Worm (Caenorhabditis elegans) whole organism, young adult: ENCODE results near the gene T01G1.2.

ENCODE experiments used
- B0035.1 ChIP-seq: sonication (generic microtip); optimal IDR thresholded peaks from 2 replicates; lab custom pipeline; 2016; ENCODE audit warnings: missing genetic modification characterization, mild to moderate bottlenecking, missing compliant biosample characterization, missing genotype, missing genetic modification reagents
- C17E4.6 ChIP-seq: fragments of 200-800 bp; sonication (Bioruptor generic); IDR thresholded peaks from 2 replicates; pipeline ENCODE4 v1.3.6; 2022; ENCODE audit warnings: missing genetic modification reagents, missing genetic modification characterization, missing compliant biosample characterization
- D2030.7 ChIP-seq: fragments of 200-800 bp; sonication (Bioruptor generic); IDR thresholded peaks from 2 replicates; pipeline ENCODE4 v1.3.6; 2022; ENCODE audit warnings: missing genetic modification reagents, missing genetic modification characterization, missing compliant biosample characterization
- F39B2.1 ChIP-seq: fragments of 200-800 bp; sonication (Bioruptor generic); IDR thresholded peaks from 2 replicates; pipeline ENCODE4 v1.3.6; 2022; ENCODE audit warnings: missing genetic modification reagents, missing genetic modification characterization, missing compliant biosample characterization
- F49E8.2 ChIP-seq: sonication (generic microtip); optimal IDR thresholded peaks from 3 replicates; lab custom pipeline; 2017; ENCODE audit warnings: missing genetic modification characterization, mild to moderate bottlenecking, missing compliant biosample characterization, antibody characterized with exemption, moderate library complexity; ENCODE audit not compliant: insufficient read depth
- F55B11.4 ChIP-seq: sonication (generic microtip); optimal IDR thresholded peaks from 2 replicates; lab custom pipeline; 2016; ENCODE audit warnings: missing compliant biosample characterization, missing genetic modification characterization, borderline replicate concordance; ENCODE audit not compliant: insufficient read depth
- F57A8.1 ChIP-seq: fragments of 200-800 bp; sonication (Bioruptor generic); optimal IDR thresholded peaks from 2 replicates; lab custom pipeline; 2018; ENCODE audit warnings: mild to moderate bottlenecking, missing genetic modification characterization, moderate library complexity, missing compliant biosample characterization
- T07F8.4 ChIP-seq: sonication (generic microtip); optimal IDR thresholded peaks from 2 replicates; lab custom pipeline; 2016; ENCODE audit warnings: mild to moderate bottlenecking, missing genetic modification characterization, moderate library complexity, missing compliant biosample characterization
- T26A5.8 ChIP-seq: sonication (generic microtip); optimal IDR thresholded peaks from 2 replicates; lab custom pipeline; 2016; ENCODE audit warnings: missing genetic modification characterization, missing compliant biosample characterization
- Y53G8AR.9 ChIP-seq: fragments of 200-800 bp; sonication (Bioruptor generic); conservative IDR thresholded peaks from 2 replicates; pipeline ENCODE4 v1.3.6; 2022; ENCODE audit warnings: missing genetic modification reagents, missing genetic modification characterization, missing compliant biosample characterization
- Y95B8A.8 ChIP-seq: fragments of 200-800 bp; sonication (Bioruptor generic); IDR thresholded peaks from 2 replicates; pipeline ENCODE4 v1.3.6; 2022; ENCODE audit warnings: missing genetic modification reagents, missing genetic modification characterization, missing compliant biosample characterization
- ama-1 ChIP-seq, 3 experiments: fragments of 150-350 bp in 1 of 3; sonication (generic microtip) in 2 of 3; optimal IDR thresholded peaks; 2 replicates each; lab custom pipeline; 2014 to 2018; ENCODE audit warnings: missing biosample characterization in 2 of 3, missing genetic modification characterization in 2 of 3, missing genetic modification reagents in 2 of 3
- atf-7 ChIP-seq: sonication (generic microtip); optimal IDR thresholded peaks from 2 replicates; lab custom pipeline; 2017; ENCODE audit warnings: mild to moderate bottlenecking, missing genetic modification characterization, missing compliant biosample characterization
- attf-6 ChIP-seq: fragments of 200-800 bp; sonication (Bioruptor generic); IDR thresholded peaks from 2 replicates; pipeline ENCODE4 v1.3.6; 2022; ENCODE audit warnings: missing genetic modification reagents, missing genetic modification characterization, missing compliant biosample characterization
- ceh-100 ChIP-seq: fragments of 200-800 bp; sonication (Bioruptor generic); IDR thresholded peaks from 2 replicates; pipeline ENCODE4 v1.3.6; 2022; ENCODE audit warnings: missing genetic modification reagents, missing genetic modification characterization, missing compliant biosample characterization
- ceh-91 ChIP-seq: fragments of 200-800 bp; sonication (Bioruptor generic); IDR thresholded peaks from 2 replicates; pipeline ENCODE4 v1.3.6; 2022; ENCODE audit warnings: missing genetic modification reagents, missing genetic modification characterization, missing compliant biosample characterization
- dox-1 ChIP-seq: fragments of 200-800 bp; sonication (Bioruptor generic); IDR thresholded peaks from 2 replicates; pipeline ENCODE4 v1.3.6; 2022; ENCODE audit warnings: missing genetic modification reagents, missing genetic modification characterization, missing compliant biosample characterization
- dpff-1 ChIP-seq: sonication (generic microtip); optimal IDR thresholded peaks from 2 replicates; lab custom pipeline; 2017; ENCODE audit warnings: mild to moderate bottlenecking, missing genetic modification characterization, missing compliant biosample characterization
- egl-44 ChIP-seq: fragments of 200-800 bp; sonication (Bioruptor generic); IDR thresholded peaks from 2 replicates; pipeline ENCODE4 v1.3.6; 2022; ENCODE audit warnings: missing genetic modification reagents, missing genetic modification characterization, missing compliant biosample characterization
- egrh-3 ChIP-seq: fragments of 200-800 bp; sonication (Bioruptor generic); IDR thresholded peaks from 2 replicates; pipeline ENCODE4 v1.3.6; 2022; ENCODE audit warnings: missing genetic modification reagents, missing genetic modification characterization, missing compliant biosample characterization
- ekl-4 ChIP-seq: fragments of 200-800 bp; sonication (Bioruptor generic); IDR thresholded peaks from 2 replicates; pipeline ENCODE4 v1.3.6; 2022; ENCODE audit warnings: missing genetic modification reagents, missing genetic modification characterization, missing compliant biosample characterization
- hlh-26 ChIP-seq: fragments of 200-800 bp; sonication (Bioruptor generic); conservative IDR thresholded peaks from 2 replicates; pipeline ENCODE4 v1.3.6; 2022; ENCODE audit warnings: missing genetic modification reagents, missing genetic modification characterization, missing compliant biosample characterization
- hrde-1 ChIP-seq: sonication (generic microtip); optimal IDR thresholded peaks from 2 replicates; lab custom pipeline; 2016; ENCODE audit warnings: missing genetic modification characterization, mild to moderate bottlenecking, missing compliant biosample characterization, moderate library complexity, missing genotype, missing genetic modification reagents, borderline replicate concordance
- hsf-1 ChIP-seq: fragments of 200-800 bp; sonication (Bioruptor generic); IDR thresholded peaks from 2 replicates; pipeline ENCODE4 v1.3.6; 2022; ENCODE audit warnings: missing genetic modification reagents, missing genetic modification characterization, missing compliant biosample characterization
- lin-26 ChIP-seq: fragments of 200-800 bp; sonication (Bioruptor generic); IDR thresholded peaks from 2 replicates; pipeline ENCODE4 v1.3.6; 2022; ENCODE audit warnings: missing genetic modification reagents, missing genetic modification characterization, missing compliant biosample characterization
- lin-40 ChIP-seq: sonication (generic microtip); optimal IDR thresholded peaks from 2 replicates; lab custom pipeline; 2016; ENCODE audit warnings: missing genetic modification characterization, mild to moderate bottlenecking, missing compliant biosample characterization, missing genotype, missing genetic modification reagents
- lsl-1 ChIP-seq: fragments of 200-800 bp; sonication (Bioruptor generic); optimal IDR thresholded peaks from 2 replicates; lab custom pipeline; 2018; ENCODE audit warnings: mild to moderate bottlenecking, missing genetic modification characterization, moderate library complexity, missing compliant biosample characterization
- madf-3 ChIP-seq: fragments of 200-800 bp; sonication (Bioruptor generic); IDR thresholded peaks from 2 replicates; pipeline ENCODE4 v1.3.6; 2022; ENCODE audit warnings: missing genetic modification reagents, missing genetic modification characterization, missing compliant biosample characterization
- madf-8 ChIP-seq: fragments of 200-800 bp; sonication (Bioruptor generic); conservative IDR thresholded peaks from 2 replicates; pipeline ENCODE4 v1.3.6; 2022; ENCODE audit warnings: missing genetic modification reagents, missing genetic modification characterization, missing compliant biosample characterization
- mcd-1 ChIP-seq: fragments of 200-800 bp; sonication (Bioruptor generic); IDR thresholded peaks from 2 replicates; pipeline ENCODE4 v1.3.6; 2022; ENCODE audit warnings: missing genetic modification reagents, missing genetic modification characterization, missing compliant biosample characterization
- nfyb-1 ChIP-seq: fragments of 200-800 bp; sonication (Bioruptor generic); IDR thresholded peaks from 2 replicates; pipeline ENCODE4 v1.3.6; 2022; ENCODE audit warnings: missing genetic modification reagents, missing genetic modification characterization, missing compliant biosample characterization
- nhr-120 ChIP-seq: fragments of 200-800 bp; sonication (Bioruptor generic); IDR thresholded peaks from 2 replicates; pipeline ENCODE4 v1.3.6; 2022; ENCODE audit warnings: missing genetic modification characterization, missing compliant biosample characterization
- nhr-179 ChIP-seq: sonication (generic microtip); optimal IDR thresholded peaks from 2 replicates; lab custom pipeline; 2016; ENCODE audit warnings: mild to moderate bottlenecking, missing genetic modification characterization, missing compliant biosample characterization
- nhr-90 ChIP-seq: sonication (generic microtip); optimal IDR thresholded peaks from 2 replicates; lab custom pipeline; 2016; ENCODE audit warnings: missing genotype, mild to moderate bottlenecking, missing genetic modification characterization, missing compliant biosample characterization
- rcor-1 ChIP-seq: fragments of 200-800 bp; sonication (Bioruptor generic); IDR thresholded peaks from 2 replicates; pipeline ENCODE4 v1.3.6; 2022; ENCODE audit warnings: missing genetic modification reagents, missing genetic modification characterization, missing compliant biosample characterization
- snpc-3.4 ChIP-seq: sonication (generic microtip); optimal IDR thresholded peaks from 2 replicates; lab custom pipeline; 2017; ENCODE audit warnings: missing genetic modification characterization, mild to moderate bottlenecking, missing compliant biosample characterization, antibody characterized with exemption, moderate library complexity, missing genotype, missing genetic modification reagents
- snpc-4 ChIP-seq, 5 experiments: fragments of 150-350 bp in 1 of 5; sonication (generic microtip) in 4 of 5; optimal IDR thresholded peaks; 2 replicates each; lab custom pipeline; 2014 to 2018; ENCODE audit warnings: missing genetic modification characterization in 5 of 5, missing biosample characterization in 3 of 5, antibody characterized with exemption in 2 of 5, mild to moderate bottlenecking in 2 of 5, missing compliant biosample characterization in 2 of 5, missing genotype in 2 of 5, moderate library complexity in 2 of 5, missing genetic modification reagents in 1 of 5
- somi-1 ChIP-seq: fragments of 200-800 bp; sonication (Bioruptor generic); optimal IDR thresholded peaks from 2 replicates; lab custom pipeline; 2018; ENCODE audit warnings: mild to moderate bottlenecking, missing genetic modification characterization, missing compliant biosample characterization
- tbp1 ChIP-seq: fragments of 200-800 bp; sonication (Bioruptor generic); optimal IDR thresholded peaks from 2 replicates; lab custom pipeline; 2018; ENCODE audit warnings: mild to moderate bottlenecking, missing genetic modification characterization, missing compliant biosample characterization
- zfh-2 ChIP-seq: fragments of 200-800 bp; sonication (Bioruptor generic); conservative IDR thresholded peaks from 2 replicates; pipeline ENCODE4 v1.3.6; 2022; ENCODE audit warnings: missing genetic modification reagents, missing genetic modification characterization, missing compliant biosample characterization
- ztf-22 ChIP-seq: fragments of 200-800 bp; sonication (Bioruptor generic); optimal IDR thresholded peaks from 2 replicates; lab custom pipeline; 2018; ENCODE audit warnings: mild to moderate bottlenecking, missing genetic modification characterization, moderate library complexity, missing compliant biosample characterization
- ztf-25 ChIP-seq: fragments of 200-800 bp; sonication (Bioruptor generic); IDR thresholded peaks from 2 replicates; pipeline ENCODE4 v1.3.6; 2022; ENCODE audit warnings: missing genetic modification reagents, missing genetic modification characterization, missing compliant biosample characterization
- ztf-6 ChIP-seq: fragments of 200-800 bp; sonication (Bioruptor generic); IDR thresholded peaks from 2 replicates; pipeline ENCODE4 v1.3.6; 2022; ENCODE audit warnings: missing genetic modification reagents, missing genetic modification characterization, missing compliant biosample characterization

The T01G1.2 gene

DNA sequence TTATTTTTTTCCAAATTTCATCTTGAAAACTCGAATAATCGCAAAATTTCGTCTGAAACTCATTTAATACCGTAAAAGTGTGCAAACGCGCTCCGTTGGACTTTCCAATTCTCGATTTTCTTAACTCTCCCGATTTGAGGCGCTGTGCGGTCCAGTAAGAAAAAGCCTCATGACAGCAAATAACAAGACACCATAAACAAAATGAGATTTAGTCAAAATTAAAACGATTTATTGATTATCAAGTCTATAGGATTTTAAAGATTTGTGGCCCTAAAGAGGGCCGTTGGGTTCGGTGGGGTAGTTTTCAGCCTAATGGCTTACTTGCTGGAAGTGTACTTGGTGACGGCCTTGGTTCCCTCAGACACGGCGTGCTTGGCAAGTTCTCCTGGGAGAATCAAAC, 45.9 kb downstream of the T01G1.2 start (continued):
- TF ChIP-seq tbp1 (GFP tag; lab: Kevin White, UChicago), result peak; percentile 7
- peak; percentile 10 for TF ChIP-seq hrde-1
- TF ChIP-seq F39B2.1 (GFP tag; lab: Robert Waterston, UW), result peak; percentile 88; the same call in 1 of the 2 replicates
- TF ChIP-seq Y53G8AR.9 (GFP tag; lab: Robert Waterston, UW), result peak; percentile 72
- 0 out of 2 replicates have a peak, but pooled peaks have one; percentile 48 for TF ChIP-seq C17E4.6
- peak; percentile 8 for TF ChIP-seq lsl-1 (GFP tag; lab: Kevin White, UChicago)
- TF ChIP-seq mcd-1 (GFP tag; lab: Robert Waterston, UW), result peak; percentile 73
- peak; percentile 90 for TF ChIP-seq dox-1 (GFP tag; lab: Robert Waterston, UW)
- TF ChIP-seq madf-3, result 0 out of 2 replicates have a peak, but pooled peaks have one; percentile 31
- peak; percentile 83 for TF ChIP-seq rcor-1 (GFP tag; lab: Robert Waterston, UW)
- peak; percentile 17 for TF ChIP-seq F49E8.2 (tag; lab: Kevin White, UChicago)
- TF ChIP-seq madf-8 (GFP tag; lab: Robert Waterston, UW), result peak; percentile 44; the same call in 1 of the 2 replicates
- 0 out of 2 replicates have a peak, but pooled peaks have one; percentile 33 for TF ChIP-seq egl-44 (GFP tag; lab: Robert Waterston, UW)
- TF ChIP-seq ekl-4 (GFP tag; lab: Robert Waterston, UW), result peak; percentile 86
- peak; percentile 74 for TF ChIP-seq D2030.7 (GFP tag; lab: Robert Waterston, UW)
- TF ChIP-seq ceh-100 (GFP tag; lab: Robert Waterston, UW), result peak; percentile 72
- TF ChIP-seq attf-6 (GFP tag; lab: Robert Waterston, UW), result peak; percentile 85
- TF ChIP-seq ceh-91 (GFP tag; lab: Robert Waterston, UW), result peak; percentile 56; the same call in 1 of the 2 replicates
- TF ChIP-seq nfyb-1 (GFP tag; lab: Robert Waterston, UW), result 0 out of 2 replicates have a peak, but pooled peaks have one; percentile 37
- 0 out of 2 replicates have a peak, but pooled peaks have one; percentile 58 for TF ChIP-seq Y95B8A.8

DNA sequence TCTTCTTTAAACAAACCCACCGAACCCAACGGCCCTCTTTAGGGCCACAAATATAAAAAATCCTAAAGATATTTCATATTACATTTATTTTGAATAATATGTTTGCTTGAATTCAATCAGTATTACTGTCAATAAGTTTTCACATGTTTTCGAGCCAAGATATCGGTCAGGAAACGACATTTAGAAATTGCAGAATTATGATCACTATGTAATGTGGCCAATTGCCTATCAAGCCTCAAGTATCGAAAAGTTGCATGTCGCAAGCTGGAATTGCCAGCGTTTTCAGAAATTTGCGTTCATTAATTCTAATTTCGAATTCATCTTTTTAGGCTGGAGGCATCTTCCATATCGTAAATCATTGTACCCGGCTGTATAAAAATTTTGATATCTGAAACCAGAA, 47.3 kb downstream of the T01G1.2 start:
- TF ChIP-seq nfyb-1 (GFP tag; lab: Robert Waterston, UW) (no peak), nhr-120 (GFP tag; lab: Robert Waterston, UW) (no peak), ama-1 (optimal IDR thresholded peaks at IDR 0.05; lab: Kevin White, UChicago) (no peak), ama-1 (GFP tag; optimal IDR thresholded peaks at IDR 0.05; lab: Kevin White, UChicago) (peak in 1 of 2 experiments; percentile 8), F55B11.4 (tag; lab: Kevin White, UChicago) (no peak), C17E4.6 (peak; percentile 57; the same call in 1 of the 2 replicates), ztf-22 (no peak), F39B2.1 (GFP tag; lab: Robert Waterston, UW) (peak; percentile 60; the same call in 1 of the 2 replicates), B0035.1 (no peak), lin-40 (no peak), ztf-25 (0 out of 2 replicates have a peak, but pooled peaks have one; percentile 26), somi-1 (GFP tag; lab: Kevin White, UChicago) (no peak), snpc-3.4 (tag; lab: Kevin White, UChicago) (peak; percentile 37), nhr-90 (no peak), egrh-3 (GFP tag; lab: Robert Waterston, UW) (no peak), T07F8.4 (no peak), hsf-1 (GFP tag; lab: Robert Waterston, UW) (no peak; the same call in 1 of the 2 replicates), snpc-4 (GFP tag; optimal IDR thresholded peaks at IDR 0.05; lab: Kevin White, UChicago) (no peak), snpc-4 (tag; optimal IDR thresholded peaks at IDR 0.05; lab: Kevin White, UChicago) (no peak), lin-26 (peak; percentile 94), zfh-2 (GFP tag; lab: Robert Waterston, UW) (no peak), madf-8 (GFP tag; lab: Robert Waterston, UW) (no peak), atf-7 (tag; lab: Kevin White, UChicago) (no peak), ztf-6 (GFP tag; lab: Robert Waterston, UW) (no peak), ceh-100 (GFP tag; lab: Robert Waterston, UW) (no peak), rcor-1 (GFP tag; lab: Robert Waterston, UW) (peak; percentile 35), T26A5.8 (tag; lab: Kevin White, UChicago) (no peak), hlh-26 (GFP tag; lab: Robert Waterston, UW) (no peak), egl-44 (GFP tag; lab: Robert Waterston, UW) (0 out of 2 replicates have a peak, but pooled peaks have one; percentile 32), nhr-179 (tag; lab: Kevin White, UChicago) (no peak), F57A8.1 (GFP tag; lab: Kevin White, UChicago) (no peak), hrde-1 (peak; percentile 93), dpff-1 (tag; lab: Kevin White, UChicago) (no peak)
